Worm (Caenorhabditis elegans) whole organism, L4/young adult: ENCODE data around the gene D1005.2.

ENCODE experiments used
- W03F9.2 ChIP-seq: fragments of 150-350 bp; optimal IDR thresholded peaks from 2 replicates; lab custom pipeline; 2014; ENCODE audit warnings: missing biosample characterization, missing genetic modification characterization
- dao-5 ChIP-seq: sonication (generic microtip); optimal IDR thresholded peaks from 2 replicates; lab custom pipeline; 2016; ENCODE audit warnings: missing genotype, missing genetic modification characterization, moderate library complexity, missing compliant biosample characterization
- him-1 ChIP-seq: sonication (generic microtip); optimal IDR thresholded peaks from 2 replicates; lab custom pipeline; 2016; ENCODE audit warnings: missing genotype, missing genetic modification reagents, missing genetic modification characterization, missing compliant biosample characterization

- no peak for TF ChIP-seq him-1 (tag; lab: Kevin White, UChicago)
- no peak for TF ChIP-seq dao-5 (tag; lab: Kevin White, UChicago)
- TF ChIP-seq W03F9.2 (tag; lab: Kevin White, UChicago) = no peak
These were observed 39.6 kb upstream of the D1005.2 start, which contains the start of gene F19G12.9 for ce11 chrX:1419163-1419696.
